Worm (Caenorhabditis elegans) whole organism, L3 larva: ENCODE results near the gene heri-1.

ENCODE experiments used
- R02D3.7 ChIP-seq: fragments of 150-350 bp; optimal IDR thresholded peaks from 2 replicates; lab custom pipeline; 2014; ENCODE audit warnings: missing biosample characterization, missing genetic modification characterization
- ama-1 ChIP-seq: fragments of 150-350 bp; optimal IDR thresholded peaks from 2 replicates; lab custom pipeline; 2018
- ceh-16 ChIP-seq: sonication (generic microtip); optimal IDR thresholded peaks from 2 replicates; lab custom pipeline; 2017; ENCODE audit warnings: missing biosample characterization, missing genetic modification characterization
- ceh-82 ChIP-seq: fragments of 150-350 bp; optimal IDR thresholded peaks from 2 replicates; lab custom pipeline; 2014; ENCODE audit warnings: missing biosample characterization, missing genetic modification characterization
- ceh-9 ChIP-seq: sonication (generic microtip); optimal IDR thresholded peaks from 2 replicates; lab custom pipeline; 2018; ENCODE audit warnings: missing biosample characterization, missing genetic modification characterization
- egl-27 ChIP-seq: sonication (generic microtip); optimal IDR thresholded peaks from 4 replicates; lab custom pipeline; 2017; ENCODE audit warnings: missing biosample characterization, missing genetic modification reagents, missing genetic modification characterization
- egl-5 ChIP-seq: fragments of 150-350 bp; optimal IDR thresholded peaks from 2 replicates; lab custom pipeline; 2017; ENCODE audit warnings: missing biosample characterization, missing genetic modification reagents, missing genetic modification characterization, inconsistent platforms
- elt-1 ChIP-seq: fragments of 150-350 bp; optimal IDR thresholded peaks from 2 replicates; lab custom pipeline; 2014; ENCODE audit warnings: missing biosample characterization, missing genetic modification characterization
- elt-2 ChIP-seq: sonication (generic microtip); optimal IDR thresholded peaks from 2 replicates; lab custom pipeline; 2016; ENCODE audit warnings: missing genetic modification reagents, mild to moderate bottlenecking, missing genetic modification characterization, missing compliant biosample characterization
- elt-3 ChIP-seq, 3 experiments: fragments of 150-350 bp in 1 of 3; sonication (generic microtip) in 2 of 3; optimal IDR thresholded peaks; 2 replicates in 2 of 3; 4 replicates in 1 of 3; lab custom pipeline; 2014 to 2017; ENCODE audit warnings: missing biosample characterization in 3 of 3, missing genetic modification characterization in 3 of 3
- eor-1 ChIP-seq, 2 experiments: fragments of 150-350 bp; optimal IDR thresholded peaks; 2 replicates each; lab custom pipeline; 2014 to 2018; ENCODE audit warnings: missing biosample characterization in 2 of 2, missing genetic modification characterization in 2 of 2
- fkh-10 ChIP-seq: sonication (generic microtip); optimal IDR thresholded peaks from 2 replicates; lab custom pipeline; 2017; ENCODE audit warnings: missing biosample characterization, missing genetic modification reagents, missing genetic modification characterization
- fkh-2 ChIP-seq: fragments of 150-350 bp; optimal IDR thresholded peaks from 2 replicates; lab custom pipeline; 2014; ENCODE audit warnings: missing biosample characterization, missing genetic modification reagents, missing genetic modification characterization
- hmg-11 ChIP-seq: sonication (generic microtip); optimal IDR thresholded peaks from 2 replicates; lab custom pipeline; 2016; ENCODE audit warnings: missing genetic modification characterization, missing compliant biosample characterization
- jun-1 ChIP-seq: fragments of 150-350 bp; optimal IDR thresholded peaks from 2 replicates; lab custom pipeline; 2014; ENCODE audit warnings: missing biosample characterization, missing genetic modification reagents, missing genetic modification characterization
- lin-15B ChIP-seq: fragments of 150-350 bp; optimal IDR thresholded peaks from 2 replicates; lab custom pipeline; 2014; ENCODE audit warnings: missing biosample characterization, missing genetic modification characterization
- lin-39 ChIP-seq: fragments of 150-350 bp; optimal IDR thresholded peaks from 2 replicates; lab custom pipeline; 2018; ENCODE audit warnings: missing biosample characterization, missing genetic modification reagents, missing genetic modification characterization
- lsy-12 ChIP-seq: sonication (generic microtip); optimal IDR thresholded peaks from 2 replicates; lab custom pipeline; 2016; ENCODE audit warnings: mild to moderate bottlenecking, missing genetic modification characterization, missing compliant biosample characterization
- mdl-1 ChIP-seq: fragments of 150-350 bp; optimal IDR thresholded peaks from 2 replicates; lab custom pipeline; 2014; ENCODE audit warnings: missing biosample characterization, missing genetic modification characterization
- nfya-1 ChIP-seq: sonication (generic microtip); optimal IDR thresholded peaks from 2 replicates; lab custom pipeline; 2017; ENCODE audit warnings: missing genetic modification characterization, mild to moderate bottlenecking, missing compliant biosample characterization, antibody characterized with exemption, moderate library complexity; ENCODE audit not compliant: insufficient read depth
- nhr-11 ChIP-seq: fragments of 150-350 bp; optimal IDR thresholded peaks from 2 replicates; lab custom pipeline; 2014; ENCODE audit warnings: missing biosample characterization, missing genetic modification characterization
- nhr-12 ChIP-seq: fragments of 150-350 bp; optimal IDR thresholded peaks from 2 replicates; lab custom pipeline; 2014; ENCODE audit warnings: missing biosample characterization, missing genetic modification characterization
- nhr-23 ChIP-seq: fragments of 150-350 bp; optimal IDR thresholded peaks from 2 replicates; lab custom pipeline; 2014; ENCODE audit warnings: missing biosample characterization, missing genetic modification reagents, missing genetic modification characterization
- nhr-237 ChIP-seq: fragments of 150-350 bp; optimal IDR thresholded peaks from 2 replicates; lab custom pipeline; 2014; ENCODE audit warnings: missing biosample characterization, missing genetic modification characterization
- nhr-25 ChIP-seq: sonication (generic microtip); optimal IDR thresholded peaks from 2 replicates; lab custom pipeline; 2017; ENCODE audit warnings: missing biosample characterization, missing genetic modification characterization
- nhr-28 ChIP-seq: fragments of 150-350 bp; optimal IDR thresholded peaks from 2 replicates; lab custom pipeline; 2014; ENCODE audit warnings: missing biosample characterization, missing genetic modification characterization
- nhr-43 ChIP-seq: sonication (generic microtip); optimal IDR thresholded peaks from 2 replicates; lab custom pipeline; 2016; ENCODE audit warnings: mild to moderate bottlenecking, missing genetic modification characterization, missing compliant biosample characterization; ENCODE audit not compliant: poor library complexity, severe bottlenecking
- nhr-76 ChIP-seq: fragments of 150-350 bp; sonication (generic microtip); optimal IDR thresholded peaks from 5 replicates; lab custom pipeline; 2014; ENCODE audit warnings: missing biosample characterization, missing genetic modification characterization
- nhr-77 ChIP-seq: fragments of 150-350 bp; optimal IDR thresholded peaks from 2 replicates; lab custom pipeline; 2014; ENCODE audit warnings: missing biosample characterization, missing genetic modification characterization
- pha-4 ChIP-seq: fragments of 150-350 bp; optimal IDR thresholded peaks from 2 replicates; lab custom pipeline; 2014; ENCODE audit warnings: missing biosample characterization, missing genetic modification reagents, missing genetic modification characterization
- pqm-1 ChIP-seq: fragments of 150-350 bp; optimal IDR thresholded peaks from 2 replicates; lab custom pipeline; 2017; ENCODE audit warnings: missing biosample characterization, missing genetic modification characterization, inconsistent platforms
- skn-1 ChIP-seq: fragments of 150-350 bp; optimal IDR thresholded peaks from 2 replicates; lab custom pipeline; 2014; ENCODE audit warnings: missing biosample characterization, missing genetic modification characterization
- snpc-4 ChIP-seq: fragments of 150-350 bp; optimal IDR thresholded peaks from 2 replicates; lab custom pipeline; 2014; ENCODE audit warnings: missing biosample characterization, missing genetic modification characterization
- unc-62 ChIP-seq: fragments of 150-350 bp; sonication (generic microtip); optimal IDR thresholded peaks from 4 replicates; lab custom pipeline; 2014; ENCODE audit warnings: missing biosample characterization, missing genetic modification reagents, missing genetic modification characterization
- zag-1 ChIP-seq: fragments of 150-350 bp; optimal IDR thresholded peaks from 2 replicates; lab custom pipeline; 2014; ENCODE audit warnings: missing biosample characterization, missing genetic modification characterization
- ztf-4 ChIP-seq: fragments of 150-350 bp; optimal IDR thresholded peaks from 2 replicates; lab custom pipeline; 2014; ENCODE audit warnings: missing biosample characterization, missing genetic modification characterization

The heri-1 gene

ce11 chrII:6097441-6097840 is 15.6 kb downstream of the heri-1 start, which contains the start of the genes tpp-2 and rbbp-5 (continued):
- TF ChIP-seq eor-1 (tag; optimal IDR thresholded peaks at IDR 0.05; lab: Kevin White, UChicago) (no peak), ceh-9 (tag; lab: Kevin White, UChicago) (no peak)

- TF ChIP-seq pqm-1 (tag; lab: Kevin White, UChicago) (no peak), elt-2 (tag; lab: Kevin White, UChicago) (peak; percentile 35)
Measured at ce11 chrII:6091380-6091779, 21.6 kb downstream of the heri-1 start, which contains the start of the genes fbf-2 and nspg-3. fbf-2 (minus strand) TSS chrII:6091480. nspg-3 (plus strand) TSS chrII:6091767.

DNA sequence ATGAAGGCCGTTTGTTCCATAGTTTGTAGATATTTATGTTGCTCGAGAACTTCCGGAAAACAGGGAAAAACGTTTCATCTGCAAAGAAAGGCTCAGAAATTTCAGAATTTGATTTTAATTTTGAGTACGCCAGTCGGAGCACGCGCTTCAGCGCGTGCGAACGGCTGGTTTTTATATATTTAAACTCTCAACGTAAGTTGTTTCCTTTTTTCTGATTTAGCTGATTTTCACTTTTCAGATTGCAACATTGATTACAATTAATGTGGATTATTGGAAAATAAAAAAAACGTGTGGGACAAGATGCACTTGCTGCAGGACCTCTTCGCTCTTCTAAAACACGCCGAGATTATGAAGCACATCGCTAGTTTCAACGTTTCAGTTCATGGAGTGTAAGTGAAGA is 30.4 kb downstream of the heri-1 start, which contains the start of gene F21H12.3:
F21H12.3 (plus strand) TSS at position 301 of the 400 bp plus-strand sequence.
- TF ChIP-seq nhr-77 (tag; lab: Kevin White, UChicago) (no peak), eor-1 (tag; optimal IDR thresholded peaks at IDR 0.05; lab: Kevin White, UChicago) (no peak), nhr-43 (tag; lab: Kevin White, UChicago) (no peak), ama-1 (lab: Kevin White, UChicago) (no peak), R02D3.7 (tag; lab: Kevin White, UChicago) (no peak), nhr-23 (tag; lab: Kevin White, UChicago) (no peak)

ce11 chrII:6080743-6081142 is 32.3 kb downstream of the heri-1 start, which contains the start of gene fbf-1:
fbf-1 (minus strand) TSS chrII:6080843.
- TF ChIP-seq ceh-16 (tag; lab: Kevin White, UChicago) (no peak), egl-27 (no peak), nhr-11 (tag; lab: Kevin White, UChicago) (no peak), mdl-1 (no peak), lsy-12 (no peak), elt-2 (tag; lab: Kevin White, UChicago) (no peak), pqm-1 (tag; lab: Kevin White, UChicago) (no peak), nhr-43 (tag; lab: Kevin White, UChicago) (no peak), ama-1 (lab: Kevin White, UChicago) (no peak), lin-39 (no peak), hmg-11 (tag; lab: Kevin White, UChicago) (no peak), elt-1 (tag; lab: Kevin White, UChicago) (no peak), ztf-4 (tag; lab: Kevin White, UChicago) (no peak), snpc-4 (no peak), skn-1 (tag; lab: Kevin White, UChicago) (no peak), elt-3 (tag; optimal IDR thresholded peaks at IDR 0.05; lab: Kevin White, UChicago) (no peak), nhr-12 (tag; lab: Kevin White, UChicago) (no peak)

- TF ChIP-seq nhr-28 (tag; lab: Kevin White, UChicago) (no peak), eor-1 (tag; optimal IDR thresholded peaks at IDR 0.05; lab: Kevin White, UChicago) (no peak), lin-15B (no peak), ceh-16 (tag; lab: Kevin White, UChicago) (no peak), egl-27 (no peak), egl-5 (tag; lab: Kevin White, UChicago) (no peak), R02D3.7 (tag; lab: Kevin White, UChicago) (no peak), unc-62 (GFP tag; lab: Kevin White, UChicago) (no peak), fkh-10 (GFP tag; lab: Kevin White, UChicago) (no peak), zag-1 (tag; lab: Kevin White, UChicago) (no peak), nfya-1 (no peak), ceh-82 (no peak), lin-39 (no peak), fkh-2 (tag; lab: Kevin White, UChicago) (no peak), nhr-237 (no peak), pqm-1 (tag; lab: Kevin White, UChicago) (no peak)
- TF ChIP-seq, all 47 proteins: peak for 0
Measured at ce11 chrII:6077604-6078003, 35.4 kb downstream of the heri-1 start, which contains the start of gene H12I13.6. H12I13.6 (plus strand) TSS chrII:6077904.

ce11 chrII:6067066-6067465 is 45.9 kb downstream of the heri-1 start, which contains the start of gene H12I13.1:
H12I13.1 (minus strand) TSS chrII:6067166.
- no peak for TF ChIP-seq nhr-25 (tag; lab: Kevin White, UChicago)
- no peak for TF ChIP-seq elt-1 (tag; lab: Kevin White, UChicago)
- TF ChIP-seq eor-1 (tag; optimal IDR thresholded peaks at IDR 0.05; lab: Kevin White, UChicago): no peak
- no peak for TF ChIP-seq ama-1 (lab: Kevin White, UChicago)
- no peak for TF ChIP-seq pha-4
- no peak for TF ChIP-seq zag-1 (tag; lab: Kevin White, UChicago)
- TF ChIP-seq jun-1 (tag; lab: Kevin White, UChicago): no peak
- TF ChIP-seq nhr-76 (tag; lab: Kevin White, UChicago): no peak
